Fruit fly (Drosophila melanogaster) whole organism, prepupa: ENCODE measurements around the gene Frl.

Experiments used
- Blimp-1 ChIP-seq: fragments of 200-800 bp; sonication (Bioruptor generic); optimal IDR thresholded peaks from 3 replicates; lab custom pipeline; 2017; ENCODE audit warnings: missing biosample characterization, missing genetic modification characterization, mild to moderate bottlenecking, moderate library complexity, missing genetic modification reagents
- CG10631 ChIP-seq: fragments of 200-800 bp; sonication (Bioruptor generic); optimal IDR thresholded peaks from 2 replicates; lab custom pipeline; 2016; ENCODE audit warnings: missing biosample characterization, missing genetic modification characterization
- CG10669 ChIP-seq: fragments of 200-800 bp; sonication (Bioruptor generic); optimal IDR thresholded peaks from 3 replicates; lab custom pipeline; 2018; ENCODE audit warnings: missing biosample characterization, mild to moderate bottlenecking, missing genetic modification characterization, moderate library complexity
- CG11294 ChIP-seq: fragments of 200-800 bp; sonication (Bioruptor generic); IDR thresholded peaks from 2 replicates; pipeline ENCODE4 v1.3.6; 2022; ENCODE audit warnings: missing biosample characterization, missing genetic modification characterization
- CG15336 ChIP-seq: fragments of 200-800 bp; sonication (Bioruptor generic); IDR thresholded peaks from 2 replicates; pipeline ENCODE4 v1.3.6; 2022; ENCODE audit warnings: missing biosample characterization, missing genetic modification characterization
- CG1621 ChIP-seq: fragments of 200-800 bp; sonication (Bioruptor generic); optimal IDR thresholded peaks from 3 replicates; lab custom pipeline; 2018; ENCODE audit warnings: missing biosample characterization, mild to moderate bottlenecking, missing genetic modification characterization
- CG16779 ChIP-seq: fragments of 200-800 bp; sonication (Bioruptor generic); optimal IDR thresholded peaks from 3 replicates; lab custom pipeline; 2017; ENCODE audit warnings: missing biosample characterization, mild to moderate bottlenecking, missing genetic modification characterization
- CG3032 ChIP-seq: fragments of 200-800 bp; optimal IDR thresholded peaks from 2 replicates; lab custom pipeline; 2019; ENCODE audit warnings: missing biosample characterization, mild to moderate bottlenecking, missing genetic modification characterization, moderate library complexity
- CG31627 ChIP-seq: fragments of 200-800 bp; sonication (Bioruptor generic); optimal IDR thresholded peaks from 3 replicates; lab custom pipeline; 2016; ENCODE audit warnings: missing biosample characterization, missing genetic modification characterization
- CG32006 ChIP-seq: fragments of 200-800 bp; sonication (Bioruptor generic); optimal IDR thresholded peaks from 3 replicates; lab custom pipeline; 2017; ENCODE audit warnings: missing biosample characterization, mild to moderate bottlenecking, missing genetic modification characterization
- CG34406 ChIP-seq: fragments of 200-800 bp; sonication (Bioruptor generic); optimal IDR thresholded peaks from 3 replicates; lab custom pipeline; 2016; ENCODE audit warnings: missing biosample characterization, missing genetic modification characterization
- CG3919 ChIP-seq: fragments of 200-800 bp; sonication (Bioruptor generic); optimal IDR thresholded peaks from 3 replicates; lab custom pipeline; 2016; ENCODE audit warnings: missing biosample characterization, missing genetic modification characterization
- CG4318 ChIP-seq: fragments of 200-800 bp; sonication (Bioruptor generic); optimal IDR thresholded peaks from 3 replicates; lab custom pipeline; 2017; ENCODE audit warnings: missing biosample characterization, mild to moderate bottlenecking, missing genetic modification characterization
- CG6163 ChIP-seq: fragments of 200-800 bp; sonication (Bioruptor generic); IDR thresholded peaks from 3 replicates; pipeline ENCODE4 v1.3.6; 2022; ENCODE audit warnings: missing biosample characterization, missing genetic modification characterization
- CG6276 ChIP-seq: fragments of 200-800 bp; sonication (Bioruptor generic); optimal IDR thresholded peaks from 2 replicates; lab custom pipeline; 2017; ENCODE audit warnings: missing biosample characterization, mild to moderate bottlenecking, missing genetic modification characterization
- CG6792 ChIP-seq: fragments of 200-800 bp; sonication (Bioruptor generic); optimal IDR thresholded peaks from 3 replicates; lab custom pipeline; 2016; ENCODE audit warnings: missing biosample characterization, missing genetic modification characterization
- CG8319 ChIP-seq: fragments of 200-800 bp; sonication (Bioruptor generic); optimal IDR thresholded peaks from 3 replicates; lab custom pipeline; 2016; ENCODE audit warnings: missing biosample characterization, missing genetic modification characterization
- Eip78C ChIP-seq: fragments of 200-800 bp; sonication (Bioruptor generic); peaks from one replicate; lab custom pipeline; 2016; ENCODE audit warnings: missing biosample characterization, missing genetic modification characterization
- Eip93F ChIP-seq: fragments of 200-800 bp; sonication (Bioruptor generic); optimal IDR thresholded peaks from 2 replicates; lab custom pipeline; 2016; ENCODE audit warnings: missing biosample characterization, mild to moderate bottlenecking, missing genetic modification characterization
- Ets96B ChIP-seq: fragments of 200-800 bp; optimal IDR thresholded peaks from 2 replicates; lab custom pipeline; 2019; ENCODE audit warnings: missing biosample characterization, mild to moderate bottlenecking, missing genetic modification characterization, moderate library complexity
- Gug ChIP-seq: fragments of 200-800 bp; sonication (Bioruptor generic); IDR thresholded peaks from 2 replicates; pipeline ENCODE4 v1.3.6; 2022; ENCODE audit warnings: missing biosample characterization, missing genetic modification characterization
- Hr38 ChIP-seq: sonication (Bioruptor generic); optimal IDR thresholded peaks from 2 replicates; lab custom pipeline; 2016; ENCODE audit warnings: missing biosample characterization, missing genetic modification characterization
- Hr39 ChIP-seq: fragments of 200-800 bp; sonication (Bioruptor generic); optimal IDR thresholded peaks from 2 replicates; lab custom pipeline; 2016; ENCODE audit warnings: missing biosample characterization, missing genetic modification characterization
- Lpt ChIP-seq: fragments of 200-800 bp; sonication (Bioruptor generic); optimal IDR thresholded peaks from 3 replicates; lab custom pipeline; 2016; ENCODE audit warnings: missing biosample characterization, missing genetic modification characterization
- Smox ChIP-seq: fragments of 200-800 bp; sonication (Bioruptor generic); optimal IDR thresholded peaks from 3 replicates; lab custom pipeline; 2016; ENCODE audit warnings: missing biosample characterization, missing genetic modification characterization
- dac ChIP-seq: fragments of 200-800 bp; sonication (Bioruptor generic); optimal IDR thresholded peaks from 2 replicates; lab custom pipeline; 2017; ENCODE audit warnings: missing biosample characterization, mild to moderate bottlenecking, missing genetic modification characterization
- eg ChIP-seq: fragments of 200-800 bp; sonication (Bioruptor generic); IDR thresholded peaks from 3 replicates; pipeline ENCODE4 v1.3.6; 2022; ENCODE audit warnings: missing biosample characterization, missing genetic modification characterization
- fd59A ChIP-seq: fragments of 200-800 bp; sonication (Bioruptor generic); optimal IDR thresholded peaks from 2 replicates; lab custom pipeline; 2017; ENCODE audit warnings: missing biosample characterization, mild to moderate bottlenecking, missing genetic modification characterization, missing genetic modification reagents
- fkh ChIP-seq: fragments of 200-800 bp; sonication (Bioruptor generic); optimal IDR thresholded peaks from 3 replicates; lab custom pipeline; 2017; ENCODE audit warnings: missing biosample characterization, mild to moderate bottlenecking, missing genetic modification characterization, moderate library complexity
- lz ChIP-seq: fragments of 200-800 bp; sonication (Bioruptor generic); optimal IDR thresholded peaks from 3 replicates; lab custom pipeline; 2016; ENCODE audit warnings: missing biosample characterization, missing genetic modification characterization
- net ChIP-seq: fragments of 200-800 bp; sonication (Bioruptor generic); optimal IDR thresholded peaks from 3 replicates; lab custom pipeline; 2016; ENCODE audit warnings: missing biosample characterization, missing genetic modification characterization
- pdm3 ChIP-seq: fragments of 200-800 bp; sonication (Bioruptor generic); optimal IDR thresholded peaks from 3 replicates; lab custom pipeline; 2016; ENCODE audit warnings: missing biosample characterization, missing genetic modification characterization
- salr ChIP-seq, 2 experiments: fragments of 200-800 bp; sonication (Bioruptor generic); optimal IDR thresholded peaks; 3 replicates each; lab custom pipeline; 2016 to 2018; ENCODE audit warnings: missing biosample characterization in 2 of 2, missing genetic modification characterization in 2 of 2, mild to moderate bottlenecking in 1 of 2
- spab ChIP-seq: fragments of 200-800 bp; sonication (Bioruptor generic); optimal IDR thresholded peaks from 2 replicates; lab custom pipeline; 2017; ENCODE audit warnings: missing biosample characterization, mild to moderate bottlenecking, missing genetic modification characterization, missing genetic modification reagents
- ss ChIP-seq, 2 experiments: fragments of 200-800 bp; sonication (Bioruptor generic); optimal IDR thresholded peaks; 2 replicates in 1 of 2; 3 replicates in 1 of 2; lab custom pipeline; 2017 to 2018; ENCODE audit warnings: mild to moderate bottlenecking in 2 of 2, missing biosample characterization in 2 of 2, missing genetic modification characterization in 2 of 2, moderate library complexity in 1 of 2
- topi ChIP-seq: fragments of 200-800 bp; sonication (Bioruptor generic); optimal IDR thresholded peaks from 3 replicates; lab custom pipeline; 2016; ENCODE audit warnings: missing biosample characterization, missing genetic modification characterization
- vri ChIP-seq: fragments of 200-800 bp; sonication (Bioruptor generic); optimal IDR thresholded peaks from 3 replicates; lab custom pipeline; 2016; ENCODE audit warnings: missing biosample characterization, mild to moderate bottlenecking, missing genetic modification characterization

The Frl gene

DNA sequence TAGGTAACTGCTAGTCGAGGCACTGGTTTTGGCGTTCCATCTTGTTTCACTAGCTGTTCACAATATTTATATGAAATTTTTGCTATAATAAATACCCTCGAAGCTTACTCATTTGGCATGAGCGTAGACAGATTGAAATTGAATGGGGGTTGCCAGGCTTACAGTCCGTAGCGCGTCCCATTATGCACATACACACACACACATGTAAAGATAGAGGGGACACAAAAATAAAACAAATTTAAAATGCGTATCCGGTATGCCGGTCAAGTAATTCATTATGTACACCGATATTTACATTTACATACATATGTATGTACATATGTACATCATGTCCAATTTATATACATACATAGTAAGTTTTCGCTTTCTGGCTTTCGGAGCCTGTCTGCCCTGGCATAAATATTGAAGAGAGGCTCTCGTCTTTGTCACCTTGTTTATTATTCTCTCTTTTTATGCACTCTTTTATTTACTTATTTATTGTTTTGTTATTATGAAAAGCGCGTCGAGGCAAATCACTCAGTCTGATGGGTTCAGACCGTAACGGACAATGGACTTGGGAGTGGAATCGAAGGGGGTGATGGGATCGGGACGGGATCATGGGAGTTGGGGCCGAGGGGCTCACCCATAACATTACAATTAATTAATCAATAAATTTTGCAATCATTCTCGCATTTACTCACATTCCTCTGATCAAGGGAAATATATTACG, 6.4 kb downstream of the Frl start (continued):
- TF ChIP-seq CG3032 (tag; lab: Kevin White, UChicago) (peak; percentile 20), lz (GFP tag; lab: Kevin White, UChicago) (peak; percentile 36), spab (GFP tag; lab: Kevin White, UChicago) (peak; percentile 8), CG4318 (GFP tag; lab: Kevin White, UChicago) (no peak), Blimp-1 (GFP tag; lab: Kevin White, UChicago) (no peak), CG15336 (GFP tag; lab: Robert Waterston, UW) (0 out of 2 replicates have a peak, but pooled peaks have one; percentile 17), Ets96B (tag; lab: Kevin White, UChicago) (peak; percentile 3), CG3919 (GFP tag; lab: Kevin White, UChicago) (peak; percentile 27), CG6792 (GFP tag; lab: Kevin White, UChicago) (no peak), Eip78C (GFP tag; lab: Kevin White, UChicago) (peak; percentile 82), net (GFP tag; lab: Kevin White, UChicago) (peak; percentile 50), CG11294 (no peak), CG6276 (GFP tag; lab: Kevin White, UChicago) (peak; percentile 30), CG6163 (GFP tag; lab: Robert Waterston, UW) (peak; percentile 36; the same call in 2 of the 3 replicates), eg (peak; percentile 52; the same call in 2 of the 3 replicates), CG8319 (peak; percentile 5), ss (GFP tag; optimal IDR thresholded peaks at IDR 0.05; lab: Kevin White, UChicago) (peak; percentile 58 to 80), topi (peak; percentile 46), fkh (GFP tag; lab: Kevin White, UChicago) (peak; percentile 29), salr (GFP tag; optimal IDR thresholded peaks at IDR 0.05; lab: Kevin White, UChicago) (no peak), fd59A (no peak), Smox (GFP tag; lab: Kevin White, UChicago) (no peak), CG10631 (GFP tag; lab: Kevin White, UChicago) (peak; percentile 17), CG1621 (no peak), CG34406 (peak; percentile 35), dac (GFP tag; lab: Kevin White, UChicago) (no peak), Lpt (GFP tag; lab: Kevin White, UChicago) (no peak), CG16779 (tag; lab: Kevin White, UChicago) (no peak)

DNA sequence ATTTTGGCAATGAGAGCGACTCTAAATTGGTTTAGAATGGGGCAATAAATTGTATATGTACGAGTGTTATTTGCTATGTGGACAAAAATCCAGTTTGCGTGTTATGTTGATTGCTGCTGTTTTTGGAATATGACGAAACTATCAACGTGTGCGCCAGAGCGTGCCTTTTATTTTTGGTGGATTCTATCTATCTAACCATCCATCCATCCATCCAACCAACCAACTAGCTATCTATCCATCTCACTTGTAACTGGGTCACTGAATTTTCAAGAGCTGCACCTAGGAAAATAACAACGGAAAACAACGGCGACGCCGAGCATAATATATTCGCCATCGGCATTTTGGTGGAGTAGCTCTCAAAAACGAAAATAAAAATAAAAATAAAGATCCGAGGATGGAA, 9.7 kb downstream of the Frl start:
- TF ChIP-seq CG3032 (tag; lab: Kevin White, UChicago) (no peak), CG6276 (GFP tag; lab: Kevin White, UChicago) (no peak), Ets96B (tag; lab: Kevin White, UChicago) (no peak), CG6792 (GFP tag; lab: Kevin White, UChicago) (no peak), CG32006 (GFP tag; lab: Kevin White, UChicago) (no peak), Eip93F (GFP tag; lab: Kevin White, UChicago) (no peak), vri (GFP tag; lab: Kevin White, UChicago) (no peak), Hr39 (GFP tag; lab: Kevin White, UChicago) (no peak), Gug (GFP tag; lab: Robert Waterston, UW) (no peak), Smox (GFP tag; lab: Kevin White, UChicago) (no peak), pdm3 (GFP tag; lab: Kevin White, UChicago) (no peak), CG15336 (GFP tag; lab: Robert Waterston, UW) (no peak), Hr38 (GFP tag; lab: Kevin White, UChicago) (no peak), CG10669 (GFP tag; lab: Kevin White, UChicago) (no peak), CG31627 (no peak), Blimp-1 (GFP tag; lab: Kevin White, UChicago) (no peak), Eip78C (GFP tag; lab: Kevin White, UChicago) (no peak), CG10631 (GFP tag; lab: Kevin White, UChicago) (no peak)
